Fruit fly (Drosophila melanogaster): ENCODE data around the gene CG6656.

- no peak for TF ChIP-seq Snoo (tag; optimal IDR thresholded peaks at IDR 0.05)
- TF ChIP-seq Pif1A (GFP tag; optimal IDR thresholded peaks at IDR 0.05) = no peak
- TF ChIP-seq rn (GFP tag; IDR thresholded peaks at IDR 0.05) = no peak
- TF ChIP-seq CG8159 (tag; optimal IDR thresholded peaks at IDR 0.05) = no peak
- no peak for TF ChIP-seq CG8301 (tag; optimal IDR thresholded peaks at IDR 0.05)
- no peak for TF ChIP-seq Ets98B (GFP tag; IDR thresholded peaks at IDR 0.05)
- no peak for TF ChIP-seq CG12605 (GFP tag; IDR thresholded peaks at IDR 0.05)
- no peak for TF ChIP-seq CG34367 (tag; optimal IDR thresholded peaks at IDR 0.05)
- no peak for TF ChIP-seq Pif1B (GFP tag; optimal IDR thresholded peaks at IDR 0.05)
- TF ChIP-seq CG17806 (tag; optimal IDR thresholded peaks at IDR 0.05) = no peak
- TF ChIP-seq CG10348 (GFP tag; IDR thresholded peaks at IDR 0.05) = no peak
- no peak for TF ChIP-seq CG15710 (tag; optimal IDR thresholded peaks at IDR 0.05)
- TF ChIP-seq CG14655 (GFP tag; optimal IDR thresholded peaks at IDR 0.05) = no peak
- no peak for TF ChIP-seq CG32121 (GFP tag; IDR thresholded peaks at IDR 0.05)
These were observed 42.9 kb upstream of the CG6656 start, which contains the start of gene Gr93a for dm6 chr3R:21832203-21832602.
